Worm (Caenorhabditis elegans): ENCODE results near the gene tat-2.
A peak's percentile ranks its signal among the peaks of the same experiment; 100 is the strongest.

Gene tat-2

ce11 chrIV:4781123-4781522 lies 65.6 kb downstream of the tat-2 start:
- TF ChIP-seq nhr-129 (tag; optimal IDR thresholded peaks at IDR 0.05) (peak; percentile 7), elt-3 (tag; optimal IDR thresholded peaks at IDR 0.05) (no peak), ama-1 (optimal IDR thresholded peaks at IDR 0.05) (no peak), unc-55 (GFP tag; optimal IDR thresholded peaks at IDR 0.05) (peak; percentile 1), sem-4 (tag; optimal IDR thresholded peaks at IDR 0.05) (no peak), F13H6.1 (tag; optimal IDR thresholded peaks at IDR 0.05) (peak; percentile 50)

- no peak for TF ChIP-seq blmp-1 (tag; optimal IDR thresholded peaks at IDR 0.05; ENCODE audit: insufficient read depth)
- TF ChIP-seq nhr-11 (tag; optimal IDR thresholded peaks at IDR 0.05) = no peak
- TF ChIP-seq egl-27 (tag; optimal IDR thresholded peaks at IDR 0.05) = no peak
- TF ChIP-seq skn-1 (tag; optimal IDR thresholded peaks at IDR 0.05) = no peak
- no peak for TF ChIP-seq fos-1 (tag; optimal IDR thresholded peaks at IDR 0.05)
- no peak for TF ChIP-seq lin-13 (GFP tag; optimal IDR thresholded peaks at IDR 0.05)
- no peak for TF ChIP-seq R02D3.7 (tag; optimal IDR thresholded peaks at IDR 0.05)
- TF ChIP-seq unc-55 (GFP tag; optimal IDR thresholded peaks at IDR 0.05) = no peak
Observed at ce11 chrIV:4780129-4780528, 66.6 kb downstream of the tat-2 start, which contains the start of gene set-15. set-15 (minus strand) TSS chrIV:4780229.
